Worm (Caenorhabditis elegans) whole organism, late embryonic: ENCODE results near the gene T28C12.6.

ENCODE experiments used
- C08G9.2 ChIP-seq: sonication (generic microtip); optimal IDR thresholded peaks from 2 replicates; lab custom pipeline; 2016; ENCODE audit warnings: mild to moderate bottlenecking, missing genetic modification characterization, moderate library complexity, missing compliant biosample characterization
- F13H6.1 ChIP-seq: sonication (generic microtip); optimal IDR thresholded peaks from 2 replicates; lab custom pipeline; 2016; ENCODE audit warnings: missing genetic modification characterization, missing compliant biosample characterization
- Y22D7AL.16 ChIP-seq: sonication (generic microtip); optimal IDR thresholded peaks from 2 replicates; lab custom pipeline; 2016; ENCODE audit warnings: missing genetic modification characterization, missing compliant biosample characterization
- ahr-1 ChIP-seq: sonication (generic microtip); optimal IDR thresholded peaks from 2 replicates; lab custom pipeline; 2016; ENCODE audit warnings: missing genetic modification characterization, missing compliant biosample characterization
- ama-1 ChIP-seq: fragments of 150-350 bp; optimal IDR thresholded peaks from 2 replicates; lab custom pipeline; 2014
- ceh-14 ChIP-seq: sonication (generic microtip); optimal IDR thresholded peaks from 2 replicates; lab custom pipeline; 2016; ENCODE audit warnings: missing genotype, missing genetic modification characterization, missing compliant biosample characterization
- ceh-18 ChIP-seq: sonication (generic microtip); optimal IDR thresholded peaks from 2 replicates; lab custom pipeline; 2016; ENCODE audit warnings: missing genetic modification characterization, missing compliant biosample characterization
- ceh-24 ChIP-seq: sonication (generic microtip); optimal IDR thresholded peaks from 2 replicates; lab custom pipeline; 2016; ENCODE audit warnings: mild to moderate bottlenecking, missing genetic modification characterization, missing compliant biosample characterization
- ceh-31 ChIP-seq: sonication (generic microtip); optimal IDR thresholded peaks from 2 replicates; lab custom pipeline; 2016; ENCODE audit warnings: missing genetic modification characterization, missing compliant biosample characterization
- ceh-34 ChIP-seq: sonication (generic microtip); optimal IDR thresholded peaks from 2 replicates; lab custom pipeline; 2016; ENCODE audit warnings: mild to moderate bottlenecking, missing genetic modification characterization, missing compliant biosample characterization
- ceh-48 ChIP-seq: sonication (generic microtip); optimal IDR thresholded peaks from 2 replicates; lab custom pipeline; 2016; ENCODE audit warnings: missing genetic modification characterization, inconsistent platforms, missing compliant biosample characterization
- che-1 ChIP-seq: sonication (generic microtip); optimal IDR thresholded peaks from 2 replicates; lab custom pipeline; 2016; ENCODE audit warnings: mild to moderate bottlenecking, missing genetic modification characterization, missing compliant biosample characterization
- dve-1 ChIP-seq: sonication (generic microtip); optimal IDR thresholded peaks from 2 replicates; lab custom pipeline; 2017; ENCODE audit warnings: antibody characterized with exemption, mild to moderate bottlenecking, missing genetic modification characterization, missing compliant biosample characterization
- elt-4 ChIP-seq: sonication (generic microtip); optimal IDR thresholded peaks from 2 replicates; lab custom pipeline; 2016; ENCODE audit warnings: missing genetic modification characterization, missing compliant biosample characterization
- ets-4 ChIP-seq: sonication (generic microtip); optimal IDR thresholded peaks from 2 replicates; lab custom pipeline; 2016; ENCODE audit warnings: missing genetic modification characterization, missing compliant biosample characterization
- eyg-1 ChIP-seq: sonication (generic microtip); optimal IDR thresholded peaks from 2 replicates; lab custom pipeline; 2016; ENCODE audit warnings: missing genotype, missing genetic modification characterization, missing compliant biosample characterization
- fax-1 ChIP-seq: sonication (generic microtip); optimal IDR thresholded peaks from 2 replicates; lab custom pipeline; 2016; ENCODE audit warnings: missing genotype, missing genetic modification characterization, missing compliant biosample characterization
- fkh-10 ChIP-seq: fragments of 150-350 bp; optimal IDR thresholded peaks from 2 replicates; lab custom pipeline; 2014; ENCODE audit warnings: missing biosample characterization, missing genetic modification reagents, missing genetic modification characterization
- hlh-13 ChIP-seq: fragments of 200-800 bp; sonication (Bioruptor generic); optimal IDR thresholded peaks from 2 replicates; lab custom pipeline; 2018; ENCODE audit warnings: mild to moderate bottlenecking, missing genetic modification characterization, missing compliant biosample characterization
- hlh-30 ChIP-seq: sonication (generic microtip); optimal IDR thresholded peaks from 2 replicates; lab custom pipeline; 2017; ENCODE audit warnings: antibody characterized with exemption, missing genetic modification characterization, missing compliant biosample characterization; ENCODE audit not compliant: insufficient read depth
- hlh-6 ChIP-seq: sonication (generic microtip); optimal IDR thresholded peaks from 2 replicates; lab custom pipeline; 2016; ENCODE audit warnings: missing genotype, missing genetic modification characterization, missing compliant biosample characterization
- mec-3 ChIP-seq: sonication (generic microtip); optimal IDR thresholded peaks from 2 replicates; lab custom pipeline; 2016; ENCODE audit warnings: borderline replicate concordance, missing genetic modification characterization, missing compliant biosample characterization
- nfya-1 ChIP-seq: sonication (generic microtip); optimal IDR thresholded peaks from 2 replicates; lab custom pipeline; 2017; ENCODE audit warnings: missing genetic modification characterization, mild to moderate bottlenecking, missing compliant biosample characterization, antibody characterized with exemption, moderate library complexity
- nhr-232 ChIP-seq: sonication (generic microtip); optimal IDR thresholded peaks from 2 replicates; lab custom pipeline; 2016; ENCODE audit warnings: missing genetic modification characterization, missing compliant biosample characterization
- pag-3 ChIP-seq: sonication (generic microtip); optimal IDR thresholded peaks from 2 replicates; lab custom pipeline; 2016; ENCODE audit warnings: missing compliant biosample characterization, missing genetic modification characterization, borderline replicate concordance
- pha-2 ChIP-seq: sonication (generic microtip); optimal IDR thresholded peaks from 2 replicates; lab custom pipeline; 2017; ENCODE audit warnings: mild to moderate bottlenecking, missing genetic modification characterization, missing compliant biosample characterization
- pros-1 ChIP-seq: fragments of 150-350 bp; optimal IDR thresholded peaks from 2 replicates; lab custom pipeline; 2014; ENCODE audit warnings: missing biosample characterization, missing genetic modification reagents, missing genetic modification characterization
- rnt-1 ChIP-seq: sonication (generic microtip); optimal IDR thresholded peaks from 2 replicates; lab custom pipeline; 2016; ENCODE audit warnings: missing genetic modification characterization, missing compliant biosample characterization
- tbx-2 ChIP-seq: sonication (generic microtip); optimal IDR thresholded peaks from 2 replicates; lab custom pipeline; 2016; ENCODE audit warnings: missing genetic modification characterization, missing compliant biosample characterization
- ttx-3 ChIP-seq: sonication (generic microtip); optimal IDR thresholded peaks from 2 replicates; lab custom pipeline; 2016; ENCODE audit warnings: missing genetic modification reagents, missing genetic modification characterization, missing compliant biosample characterization
- unc-3 ChIP-seq, 2 experiments: fragments of 200-800 bp in 1 of 2; sonication (Bioruptor generic) in 1 of 2; sonication (generic microtip) in 1 of 2; conservative IDR thresholded peaks in 1 of 2; optimal IDR thresholded peaks in 1 of 2; 2 replicates each; pipeline versions ENCODE4 v1.3.6 to Lab custom; 2016 to 2022; ENCODE audit warnings: missing compliant biosample characterization in 2 of 2, missing genetic modification characterization in 2 of 2, missing genetic modification reagents in 1 of 2
- unc-86 ChIP-seq: sonication (generic microtip); optimal IDR thresholded peaks from 2 replicates; lab custom pipeline; 2016; ENCODE audit warnings: missing genetic modification characterization, missing compliant biosample characterization

The T28C12.6 gene

ce11 chrV:6349597-6349996, 13.7 kb upstream of the T28C12.6 start:
- TF ChIP-seq hlh-30 (tag; lab: Kevin White, UChicago) (no peak), ahr-1 (no peak), ceh-14 (tag; lab: Kevin White, UChicago) (no peak)

DNA sequence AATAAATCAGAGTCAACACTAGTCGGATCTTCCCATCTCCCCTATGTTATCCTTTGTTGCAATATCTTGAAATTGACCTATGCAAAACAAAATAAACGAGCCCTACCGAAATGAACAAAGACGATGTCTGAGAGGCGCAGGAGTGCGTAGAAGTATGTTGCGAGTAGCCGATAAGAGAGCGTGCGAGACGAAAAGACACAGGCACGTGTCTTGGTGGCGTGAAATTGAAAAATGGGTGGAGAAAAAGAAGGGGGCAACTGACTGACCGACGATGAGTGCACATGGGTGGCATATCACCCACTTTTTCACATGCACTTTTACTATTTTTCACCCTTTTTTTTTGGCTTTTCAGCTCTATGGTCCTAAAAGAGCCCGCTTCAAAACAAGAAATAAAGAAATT, 12.2 kb upstream of the T28C12.6 start:
- no peak for TF ChIP-seq fax-1 (tag; lab: Kevin White, UChicago)
- peak; percentile 43 for TF ChIP-seq F13H6.1 (tag; lab: Kevin White, UChicago)
- TF ChIP-seq ets-4 (tag; lab: Kevin White, UChicago): no peak
- TF ChIP-seq hlh-30 (tag; lab: Kevin White, UChicago): peak; percentile 53
- peak; percentile 6 for TF ChIP-seq rnt-1 (tag; lab: Kevin White, UChicago)
- TF ChIP-seq pag-3: no peak

DNA sequence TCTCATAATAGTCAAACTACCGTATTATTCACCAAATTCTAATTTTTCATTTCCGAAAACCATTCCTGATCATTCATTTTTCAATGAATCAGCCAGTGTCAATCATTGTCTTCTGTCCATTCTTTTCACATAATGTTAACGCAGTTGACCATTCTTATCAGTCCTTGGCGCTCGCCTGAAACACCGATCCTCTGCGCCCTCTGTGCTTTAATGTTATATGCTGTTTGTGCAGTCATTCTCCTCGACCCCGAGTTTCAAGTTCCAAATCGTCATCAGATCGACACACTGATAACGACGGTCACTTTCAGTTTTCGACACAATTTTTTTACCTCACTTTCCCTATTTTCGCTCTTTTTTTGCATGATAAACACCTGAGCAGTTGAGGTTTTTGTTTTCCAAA, 11.0 kb upstream of the T28C12.6 start:
- no peak for TF ChIP-seq che-1 (tag; lab: Kevin White, UChicago)
- TF ChIP-seq tbx-2 (tag; lab: Kevin White, UChicago): no peak
- no peak for TF ChIP-seq mec-3 (tag; lab: Kevin White, UChicago)
- no peak for TF ChIP-seq hlh-6 (tag; lab: Kevin White, UChicago)
- no peak for TF ChIP-seq eyg-1 (tag; lab: Kevin White, UChicago)
- TF ChIP-seq unc-86: no peak
- no peak for TF ChIP-seq ceh-48 (tag; lab: Kevin White, UChicago)
- no peak for TF ChIP-seq ceh-24 (tag; lab: Kevin White, UChicago)
- TF ChIP-seq nhr-232 (tag; lab: Kevin White, UChicago): no peak
- no peak for TF ChIP-seq ama-1 (lab: Kevin White, UChicago)
- TF ChIP-seq ttx-3: no peak
- TF ChIP-seq nfya-1 (tag; lab: Kevin White, UChicago): no peak
- no peak for TF ChIP-seq elt-4 (tag; lab: Kevin White, UChicago)
- TF ChIP-seq pha-2: no peak
- no peak for TF ChIP-seq ceh-31 (tag; lab: Kevin White, UChicago)
- TF ChIP-seq hlh-13 (GFP tag; lab: Kevin White, UChicago): no peak
- TF ChIP-seq F13H6.1 (tag; lab: Kevin White, UChicago): no peak
- TF ChIP-seq C08G9.2: no peak
- TF ChIP-seq, all 69 proteins: peak for 0

DNA sequence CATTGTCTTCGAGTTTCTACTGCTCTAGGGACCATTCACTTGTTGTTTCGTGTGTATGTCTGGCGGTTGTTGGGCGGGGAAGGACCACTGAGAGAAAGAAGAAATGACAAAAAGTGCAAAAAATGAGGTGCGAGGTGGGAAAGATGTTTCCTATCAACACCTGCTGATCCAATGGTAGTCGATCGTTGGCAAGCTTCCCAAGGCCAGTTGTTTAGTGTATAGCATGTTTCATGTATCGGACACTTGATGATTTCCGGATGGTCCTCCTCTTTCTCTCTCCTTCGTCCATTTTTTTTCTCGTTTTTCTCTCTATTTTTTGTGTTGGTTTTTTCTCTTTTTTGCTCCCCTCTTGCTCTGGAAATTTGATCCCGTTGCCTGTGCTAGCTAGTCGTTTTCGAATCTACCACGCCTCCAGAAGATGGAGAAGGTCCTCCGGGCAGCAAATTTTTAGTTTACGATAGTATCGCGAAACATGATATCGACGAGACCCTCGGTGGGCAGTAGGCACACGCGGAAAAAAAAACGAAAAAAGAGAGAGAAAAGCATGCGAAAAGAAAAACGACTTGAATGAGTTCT, 10.2 kb upstream of the T28C12.6 start:
- TF ChIP-seq ceh-18 (peak; percentile 66), tbx-2 (tag; lab: Kevin White, UChicago) (peak; percentile 13), F13H6.1 (tag; lab: Kevin White, UChicago) (peak; percentile 29), unc-3 (GFP tag; conservative IDR thresholded peaks at IDR 0.05; lab: Robert Waterston, UW) (no peak), unc-3 (tag; optimal IDR thresholded peaks at IDR 0.05; lab: Kevin White, UChicago) (no peak), ceh-34 (peak; percentile 67)

DNA sequence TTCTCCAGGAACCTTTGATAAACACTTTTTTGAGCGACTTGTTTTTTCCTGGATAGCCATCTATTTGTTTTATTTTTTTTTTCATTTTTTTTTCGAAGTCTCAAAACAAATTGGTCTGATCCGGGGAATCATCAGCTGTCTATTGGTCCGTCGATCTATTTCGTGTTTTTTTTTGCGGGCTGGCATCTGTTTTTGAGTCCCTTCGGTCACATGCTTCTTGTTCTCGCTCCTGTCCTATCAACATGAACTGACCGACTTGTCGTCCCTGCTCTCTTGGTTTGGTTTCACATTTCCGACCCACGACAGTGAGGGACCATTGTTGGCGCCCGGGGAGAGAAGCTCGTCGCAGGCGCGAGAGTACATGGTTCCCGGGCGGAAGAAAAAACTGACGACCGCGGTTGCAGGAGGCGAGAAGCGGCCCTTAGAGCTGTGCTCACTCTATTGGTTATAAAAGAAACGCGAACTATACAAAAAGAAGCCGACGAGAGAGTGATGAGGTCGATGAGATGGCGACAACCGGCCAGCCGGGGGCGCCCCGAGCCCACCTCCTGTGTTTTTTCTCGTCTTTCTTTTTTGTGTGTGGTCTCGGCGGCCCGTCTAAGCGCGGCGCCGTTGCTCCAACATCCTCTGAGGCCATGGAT, 8.7 kb upstream of the T28C12.6 start:
- TF ChIP-seq Y22D7AL.16 (no peak), pros-1 (tag; lab: Kevin White, UChicago) (no peak), ama-1 (lab: Kevin White, UChicago) (no peak), dve-1 (no peak), fkh-10 (no peak), ceh-18 (peak; percentile 21), ceh-34 (no peak), F13H6.1 (tag; lab: Kevin White, UChicago) (peak; percentile 48)
